Worm (Caenorhabditis elegans): ENCODE data around the gene kin-19.

ce11 chrIII:4123277-4123676 lies 36.8 kb upstream of the kin-19 start:
- TF ChIP-seq ztf-11 (tag; optimal IDR thresholded peaks at IDR 0.05): no peak
- no peak for TF ChIP-seq skn-1 (tag; optimal IDR thresholded peaks at IDR 0.05)
- TF ChIP-seq snpc-4 (tag; optimal IDR thresholded peaks at IDR 0.05): no peak
- no peak for TF ChIP-seq dpl-1 (GFP tag; optimal IDR thresholded peaks at IDR 0.05)
- TF ChIP-seq ama-1 (optimal IDR thresholded peaks at IDR 0.05): no peak
- TF ChIP-seq zfp-3 (GFP tag; conservative IDR thresholded peaks at IDR 0.05): no peak
- TF ChIP-seq nhr-237 (tag; optimal IDR thresholded peaks at IDR 0.05): no peak
- no peak for TF ChIP-seq mdl-1 (tag; optimal IDR thresholded peaks at IDR 0.05)
- no peak for TF ChIP-seq madf-9 (GFP tag; conservative IDR thresholded peaks at IDR 0.05)
- TF ChIP-seq ceh-32 (tag; optimal IDR thresholded peaks at IDR 0.05; ENCODE audit: poor library complexity): no peak

Data from whole organism, L4 larva.